Fruit fly (Drosophila melanogaster) whole organism, embryonic: ENCODE measurements around the gene CG31922.
A peak's percentile ranks its signal among the peaks of the same experiment; 100 is the strongest.

Experiments used
- Ada2b ChIP-seq: fragments of 200-800 bp; sonication (Bioruptor generic); IDR thresholded peaks from 2 replicates; pipeline ENCODE4 v1.3.6; 2022; ENCODE audit warnings: missing biosample characterization, missing genetic modification characterization
- Atf6 ChIP-seq: fragments of 200-800 bp; sonication (Bioruptor generic); IDR thresholded peaks from 2 replicates; pipeline ENCODE4 v1.3.6; 2022; ENCODE audit warnings: missing biosample characterization, missing genetic modification characterization
- BtbVII ChIP-seq: fragments of 200-800 bp; sonication (Bioruptor generic); optimal IDR thresholded peaks from 3 replicates; lab custom pipeline; 2017; ENCODE audit warnings: missing biosample characterization, mild to moderate bottlenecking, missing genetic modification characterization
- Bteb2 ChIP-seq: fragments of 200-800 bp; sonication (Bioruptor generic); optimal IDR thresholded peaks from 2 replicates; lab custom pipeline; 2016; ENCODE audit warnings: missing biosample characterization, missing genetic modification characterization
- CG1024 ChIP-seq: fragments of 200-800 bp; sonication (Bioruptor generic); IDR thresholded peaks from 2 replicates; pipeline ENCODE4 v1.3.6; 2022; ENCODE audit warnings: missing biosample characterization, missing genetic modification characterization
- CG10274 ChIP-seq: fragments of 200-800 bp; sonication (Bioruptor generic); optimal IDR thresholded peaks from 3 replicates; lab custom pipeline; 2017; ENCODE audit warnings: missing biosample characterization, mild to moderate bottlenecking, missing genetic modification characterization
- CG10366 ChIP-seq: fragments of 200-800 bp; sonication (Bioruptor generic); IDR thresholded peaks from 2 replicates; pipeline ENCODE4 v1.3.6; 2022; ENCODE audit warnings: missing biosample characterization, missing genetic modification characterization
- CG10959 ChIP-seq: fragments of 200-800 bp; sonication (Bioruptor generic); IDR thresholded peaks from 2 replicates; pipeline ENCODE4 v1.3.6; 2022; ENCODE audit warnings: missing biosample characterization, missing genetic modification characterization
- CG11093 ChIP-seq: fragments of 200-800 bp; sonication (Bioruptor generic); IDR thresholded peaks from 3 replicates; pipeline ENCODE4 v1.3.6; 2022; ENCODE audit warnings: missing biosample characterization, missing genetic modification characterization
- CG11695 ChIP-seq: fragments of 200-800 bp; sonication (Bioruptor generic); IDR thresholded peaks from 3 replicates; pipeline ENCODE4 v1.3.6; 2022; ENCODE audit warnings: missing biosample characterization, missing genetic modification characterization
- CG13123 ChIP-seq: fragments of 200-800 bp; sonication (Bioruptor generic); optimal IDR thresholded peaks from 2 replicates; lab custom pipeline; 2016; ENCODE audit warnings: missing biosample characterization, missing genetic modification characterization
- CG13296 ChIP-seq: fragments of 200-800 bp; sonication (Bioruptor generic); optimal IDR thresholded peaks from 3 replicates; lab custom pipeline; 2018; ENCODE audit warnings: missing biosample characterization, mild to moderate bottlenecking, missing genetic modification characterization
- CG14441 ChIP-seq: fragments of 200-800 bp; sonication (Bioruptor generic); IDR thresholded peaks from 2 replicates; pipeline ENCODE4 v1.3.6; 2022; ENCODE audit warnings: missing biosample characterization, missing genetic modification characterization
- CG16863 ChIP-seq: fragments of 200-800 bp; sonication (Bioruptor generic); optimal IDR thresholded peaks from 3 replicates; lab custom pipeline; 2016; ENCODE audit warnings: missing biosample characterization, missing genetic modification characterization
- CG17568 ChIP-seq: fragments of 200-800 bp; sonication (Bioruptor generic); optimal IDR thresholded peaks from 2 replicates; lab custom pipeline; 2018; ENCODE audit warnings: missing biosample characterization, mild to moderate bottlenecking, missing genetic modification characterization, moderate library complexity
- CG3163 ChIP-seq: fragments of 200-800 bp; sonication (Bioruptor generic); optimal IDR thresholded peaks from 3 replicates; lab custom pipeline; 2016; ENCODE audit warnings: missing biosample characterization, missing genetic modification characterization
- CG33213 ChIP-seq: fragments of 200-800 bp; sonication (Bioruptor generic); optimal IDR thresholded peaks from 3 replicates; lab custom pipeline; 2016; ENCODE audit warnings: missing biosample characterization, missing genetic modification characterization
- CG4854 ChIP-seq: fragments of 200-800 bp; sonication (Bioruptor generic); optimal IDR thresholded peaks from 2 replicates; lab custom pipeline; 2016; ENCODE audit warnings: missing biosample characterization, missing genetic modification characterization, inconsistent platforms
- CG5180 ChIP-seq: fragments of 200-800 bp; sonication (Bioruptor generic); optimal IDR thresholded peaks from 3 replicates; lab custom pipeline; 2017; ENCODE audit warnings: missing biosample characterization, missing genetic modification characterization, mild to moderate bottlenecking, moderate library complexity, missing genetic modification reagents
- CG6765 ChIP-seq: fragments of 200-800 bp; sonication (Bioruptor generic); optimal IDR thresholded peaks from 3 replicates; lab custom pipeline; 2017; ENCODE audit warnings: missing biosample characterization, mild to moderate bottlenecking, missing genetic modification characterization
- CG7786 ChIP-seq: fragments of 200-800 bp; sonication (Bioruptor generic); optimal IDR thresholded peaks from 2 replicates; lab custom pipeline; 2016; ENCODE audit warnings: missing biosample characterization, missing genetic modification characterization
- CG9817 ChIP-seq: fragments of 200-800 bp; sonication (Bioruptor generic); optimal IDR thresholded peaks from 2 replicates; lab custom pipeline; 2018; ENCODE audit warnings: missing biosample characterization, mild to moderate bottlenecking, missing genetic modification characterization, moderate library complexity
- Chrac-16 ChIP-seq: fragments of 200-800 bp; sonication (Bioruptor generic); optimal IDR thresholded peaks from 3 replicates; lab custom pipeline; 2016; ENCODE audit warnings: missing biosample characterization, missing genetic modification characterization
- Eip74EF ChIP-seq, 2 experiments: fragments of 200-800 bp in 1 of 2; fragments of >200 bp in 1 of 2; sonication (Bioruptor generic) in 1 of 2; optimal IDR thresholded peaks; 2 replicates each; lab custom pipeline; 2017 to 2019; ENCODE audit warnings: missing biosample characterization in 2 of 2, missing genetic modification characterization in 2 of 2, mild to moderate bottlenecking in 1 of 2, moderate library complexity in 1 of 2
- Fer1 ChIP-seq: fragments of 200-800 bp; sonication (Bioruptor generic); optimal IDR thresholded peaks from 2 replicates; lab custom pipeline; 2017; ENCODE audit warnings: missing biosample characterization, mild to moderate bottlenecking, missing genetic modification characterization
- HLH4C ChIP-seq: fragments of 200-800 bp; sonication (Bioruptor generic); IDR thresholded peaks from 3 replicates; pipeline ENCODE4 v1.3.6; 2022; ENCODE audit warnings: missing biosample characterization, missing genetic modification characterization; ENCODE audit not compliant: partially characterized antibody
- Med ChIP-seq: fragments of 200-800 bp; sonication (Bioruptor generic); peaks from one replicate; lab custom pipeline; 2016; ENCODE audit warnings: missing biosample characterization, missing genetic modification characterization, mild to moderate bottlenecking, inconsistent platforms, moderate library complexity
- Nf-YB ChIP-seq: fragments of 200-800 bp; sonication (Bioruptor generic); optimal IDR thresholded peaks from 3 replicates; lab custom pipeline; 2019; ENCODE audit warnings: missing biosample characterization, mild to moderate bottlenecking, missing genetic modification characterization, moderate library complexity
- Nf-YC ChIP-seq: fragments of 200-800 bp; optimal IDR thresholded peaks from 3 replicates; lab custom pipeline; 2019; ENCODE audit warnings: missing biosample characterization, mild to moderate bottlenecking, missing genetic modification characterization, moderate library complexity
- Optix ChIP-seq: fragments of 200-800 bp; sonication (Bioruptor generic); IDR thresholded peaks from 3 replicates; pipeline ENCODE4 v1.3.6; 2022; ENCODE audit warnings: missing biosample characterization, missing genetic modification characterization
- Sry-β ChIP-seq: fragments of 200-800 bp; sonication (Bioruptor generic); optimal IDR thresholded peaks from 2 replicates; lab custom pipeline; 2018; ENCODE audit warnings: missing biosample characterization, mild to moderate bottlenecking, missing genetic modification characterization, moderate library complexity
- aop ChIP-seq: fragments of 200-800 bp; sonication (Bioruptor generic); IDR thresholded peaks from 2 replicates; pipeline ENCODE4 v1.3.6; 2022; ENCODE audit warnings: missing biosample characterization, missing genetic modification characterization
- ash1 ChIP-seq: fragments of 200-800 bp; sonication (Bioruptor generic); optimal IDR thresholded peaks from 2 replicates; lab custom pipeline; 2018; ENCODE audit warnings: missing biosample characterization, mild to moderate bottlenecking, missing genetic modification characterization
- bab2 ChIP-seq: fragments of 200-800 bp; sonication (Bioruptor generic); optimal IDR thresholded peaks from 2 replicates; lab custom pipeline; 2016; ENCODE audit warnings: missing biosample characterization, missing genetic modification characterization
- croc ChIP-seq: fragments of 200-800 bp; sonication (Bioruptor generic); conservative IDR thresholded peaks from 3 replicates; pipeline ENCODE4 v1.3.6; 2022; ENCODE audit warnings: missing biosample characterization, missing genetic modification characterization
- ems ChIP-seq: fragments of 200-800 bp; sonication (Bioruptor generic); optimal IDR thresholded peaks from 3 replicates; lab custom pipeline; 2016; ENCODE audit warnings: missing biosample characterization, missing genetic modification characterization
- eve ChIP-seq, 2 experiments: fragments of >200 bp; optimal IDR thresholded peaks; 2 replicates each; lab custom pipeline; 2017; ENCODE audit warnings: missing biosample characterization in 2 of 2, missing genetic modification characterization in 2 of 2
- gem ChIP-seq: fragments of 200-800 bp; sonication (Bioruptor generic); optimal IDR thresholded peaks from 2 replicates; lab custom pipeline; 2019; ENCODE audit warnings: missing biosample characterization, mild to moderate bottlenecking, missing genetic modification characterization, moderate library complexity
- inv ChIP-seq: fragments of 200-800 bp; sonication (Bioruptor generic); IDR thresholded peaks from 2 replicates; pipeline ENCODE4 v1.3.6; 2022; ENCODE audit warnings: missing biosample characterization, missing genetic modification characterization; ENCODE audit not compliant: partially characterized antibody
- kni ChIP-seq: fragments of 200-800 bp; sonication (Bioruptor generic); optimal IDR thresholded peaks from 3 replicates; lab custom pipeline; 2017; ENCODE audit warnings: mild to moderate bottlenecking, missing biosample characterization, missing genetic modification reagents, missing genetic modification characterization
- knrl ChIP-seq: fragments of 200-800 bp; sonication (Bioruptor generic); IDR thresholded peaks from 3 replicates; pipeline ENCODE4 v1.3.6; 2022; ENCODE audit warnings: missing biosample characterization, missing genetic modification characterization; ENCODE audit not compliant: partially characterized antibody
- mam ChIP-seq: fragments of 200-800 bp; sonication (Bioruptor generic); optimal IDR thresholded peaks from 3 replicates; lab custom pipeline; 2016; ENCODE audit warnings: missing biosample characterization, missing genetic modification characterization
- org-1 ChIP-seq: fragments of 200-800 bp; sonication (Bioruptor generic); optimal IDR thresholded peaks from 2 replicates; lab custom pipeline; 2017; ENCODE audit warnings: missing biosample characterization, missing genetic modification characterization
- rib ChIP-seq: fragments of 200-800 bp; sonication (Bioruptor generic); IDR thresholded peaks from 2 replicates; pipeline ENCODE4 v1.3.6; 2022; ENCODE audit warnings: missing biosample characterization, missing genetic modification characterization
- sna ChIP-seq: fragments of 200-800 bp; sonication (Bioruptor generic); IDR thresholded peaks from 2 replicates; pipeline ENCODE4 v1.3.6; 2022; ENCODE audit warnings: missing biosample characterization, missing genetic modification characterization; ENCODE audit not compliant: partially characterized antibody
- ssp ChIP-seq: fragments of 200-800 bp; sonication (Bioruptor generic); IDR thresholded peaks from 2 replicates; pipeline ENCODE4 v1.3.6; 2022; ENCODE audit warnings: missing biosample characterization, missing genetic modification characterization
- stc ChIP-seq: fragments of 200-800 bp; sonication (Bioruptor generic); IDR thresholded peaks from 2 replicates; pipeline ENCODE4 v1.3.6; 2022; ENCODE audit warnings: missing biosample characterization, missing genetic modification characterization
- stwl ChIP-seq: fragments of 200-800 bp; sonication (Bioruptor generic); optimal IDR thresholded peaks from 3 replicates; lab custom pipeline; 2018; ENCODE audit warnings: missing biosample characterization, mild to moderate bottlenecking, missing genetic modification characterization, moderate library complexity
- tap ChIP-seq: fragments of 200-800 bp; optimal IDR thresholded peaks from 3 replicates; lab custom pipeline; 2019; ENCODE audit warnings: missing biosample characterization, mild to moderate bottlenecking, missing genetic modification characterization, moderate library complexity
- zen2 ChIP-seq: fragments of 200-800 bp; sonication (Bioruptor generic); IDR thresholded peaks from 3 replicates; pipeline ENCODE4 v1.3.6; 2022; ENCODE audit warnings: missing biosample characterization, missing genetic modification characterization; ENCODE audit not compliant: partially characterized antibody
- zfh1 ChIP-seq: fragments of 200-800 bp; sonication (Bioruptor generic); IDR thresholded peaks from 3 replicates; pipeline ENCODE4 v1.3.6; 2022; ENCODE audit warnings: missing biosample characterization, missing genetic modification characterization

Gene CG31922

dm6 chr2L:1207432-1207831, 37.5 kb downstream of the CG31922 start (continued):
- TF ChIP-seq Nf-YC (no peak), mam (GFP tag; lab: Kevin White, UChicago) (peak; percentile 1), CG7786 (GFP tag; lab: Kevin White, UChicago) (peak; percentile 42), CG5180 (GFP tag; lab: Kevin White, UChicago) (no peak), CG13123 (GFP tag; lab: Kevin White, UChicago) (no peak), knrl (GFP tag; lab: Robert Waterston, UW) (no peak), CG17568 (GFP tag; lab: Kevin White, UChicago) (no peak), zen2 (GFP tag; lab: Robert Waterston, UW) (no peak), ems (no peak), Ada2b (GFP tag; lab: Robert Waterston, UW) (peak; percentile 78), BtbVII (GFP tag; lab: Kevin White, UChicago) (peak; percentile 1), Sry-β (GFP tag; lab: Kevin White, UChicago) (no peak), Nf-YB (GFP tag; lab: Kevin White, UChicago) (no peak), HLH4C (GFP tag; lab: Robert Waterston, UW) (no peak), CG10959 (GFP tag; lab: Robert Waterston, UW) (0 out of 2 replicates have a peak, but pooled peaks have one; percentile 36), Optix (peak; percentile 54; the same call in 1 of the 3 replicates), inv (GFP tag; lab: Robert Waterston, UW) (no peak), Atf6 (peak; percentile 77), CG16863 (peak; percentile 7), Bteb2 (GFP tag; lab: Kevin White, UChicago) (no peak), CG10274 (GFP tag; lab: Kevin White, UChicago) (no peak), CG4854 (no peak), bab2 (GFP tag; lab: Kevin White, UChicago) (no peak), CG6765 (no peak), CG14441 (GFP tag; lab: Robert Waterston, UW) (peak; percentile 72), CG11695 (GFP tag; lab: Robert Waterston, UW) (peak; percentile 61; the same call in 1 of the 3 replicates), CG11093 (GFP tag; lab: Robert Waterston, UW) (peak; percentile 51; the same call in 1 of the 3 replicates), ash1 (GFP tag; lab: Kevin White, UChicago) (no peak), Med (GFP tag; lab: Kevin White, UChicago) (peak; percentile 82), sna (no peak), Eip74EF (GFP tag; optimal IDR thresholded peaks at IDR 0.05; lab: Kevin White, UChicago) (no peak), Chrac-16 (GFP tag; lab: Kevin White, UChicago) (no peak), CG10366 (peak; percentile 62), org-1 (GFP tag; lab: Kevin White, UChicago) (peak; percentile 54), CG13296 (GFP tag; lab: Kevin White, UChicago) (no peak), stwl (tag; lab: Kevin White, UChicago) (no peak), tap (tag; lab: Kevin White, UChicago) (peak; percentile 28), aop (GFP tag; lab: Robert Waterston, UW) (no peak), CG33213 (GFP tag; lab: Kevin White, UChicago) (no peak), croc (GFP tag; lab: Robert Waterston, UW) (0 out of 3 replicates have a peak, but pooled peaks have one; percentile 13), stc (GFP tag; lab: Robert Waterston, UW) (peak; percentile 66), eve (GFP tag; optimal IDR thresholded peaks at IDR 0.05; lab: Kevin White, UChicago) (peak in 1 of 2 experiments; percentile 67), CG3163 (GFP tag; lab: Kevin White, UChicago) (no peak), gem (tag; lab: Kevin White, UChicago) (peak; percentile 68), zfh1 (GFP tag; lab: Robert Waterston, UW) (peak; percentile 50; the same call in 2 of the 3 replicates), kni (GFP tag; lab: Kevin White, UChicago) (no peak), rib (GFP tag; lab: Robert Waterston, UW) (0 out of 2 replicates have a peak, but pooled peaks have one; percentile 40), CG9817 (peak; percentile 44), ssp (GFP tag; lab: Robert Waterston, UW) (peak; percentile 37; the same call in 1 of the 2 replicates), Fer1 (GFP tag; lab: Kevin White, UChicago) (peak; percentile 57), CG1024 (GFP tag; lab: Robert Waterston, UW) (no peak)
